Fruit fly (Drosophila melanogaster) whole organism, adult: ENCODE results near the gene Gorab.

Experiments used
- CG5204 ChIP-seq: fragments of 200-800 bp; sonication (Bioruptor generic); optimal IDR thresholded peaks from 2 replicates; lab custom pipeline; 2016; ENCODE audit warnings: missing biosample characterization, missing genetic modification characterization
- CG7045 ChIP-seq: fragments of 200-800 bp; sonication (Bioruptor generic); optimal IDR thresholded peaks from 2 replicates; lab custom pipeline; 2017; ENCODE audit warnings: missing biosample characterization, mild to moderate bottlenecking, missing genetic modification characterization
- Clk ChIP-seq: fragments of 200-800 bp; sonication (Bioruptor generic); optimal IDR thresholded peaks from 2 replicates; lab custom pipeline; 2017; ENCODE audit warnings: missing biosample characterization, missing genetic modification characterization
- ovo ChIP-seq: fragments of 200-800 bp; sonication (Bioruptor generic); optimal IDR thresholded peaks from 2 replicates; lab custom pipeline; 2016; ENCODE audit warnings: missing biosample characterization, missing genetic modification characterization
- tj ChIP-seq: fragments of 200-800 bp; sonication (Bioruptor generic); optimal IDR thresholded peaks from 3 replicates; lab custom pipeline; 2017; ENCODE audit warnings: missing biosample characterization, mild to moderate bottlenecking, missing genetic modification characterization, moderate library complexity

DNA sequence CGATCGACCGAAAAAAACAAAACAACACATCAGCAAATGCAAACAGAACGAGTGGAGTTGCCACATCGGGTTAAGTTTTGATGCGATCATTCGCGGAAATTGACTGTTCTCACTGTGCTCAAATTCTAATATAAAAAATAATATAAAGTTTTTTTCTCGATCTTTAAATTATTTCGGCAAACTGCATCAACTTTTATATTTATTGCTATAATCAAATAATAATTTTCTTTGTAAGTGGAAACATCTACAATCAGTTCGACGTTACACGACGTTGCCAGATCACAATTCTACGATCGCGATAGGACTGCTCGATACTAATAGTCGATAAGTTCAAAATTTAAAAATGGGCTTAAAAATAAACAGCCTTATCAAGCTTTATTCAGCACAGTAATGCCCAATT is at the start of gene Gorab:
- TF ChIP-seq tj (GFP tag; lab: Kevin White, UChicago) = peak; percentile 61
- peak; percentile 58 for TF ChIP-seq Clk (GFP tag; lab: Kevin White, UChicago)
- TF ChIP-seq CG5204 (GFP tag; lab: Kevin White, UChicago) = no peak
- peak; percentile 43 for TF ChIP-seq ovo (GFP tag; lab: Kevin White, UChicago)
- peak; percentile 73 for TF ChIP-seq CG7045
